Fruit fly (Drosophila melanogaster) whole organism, embryonic: ENCODE measurements around the gene Pcyt1.

Source experiments
- Atf-2 ChIP-seq: fragments of 200-800 bp; sonication (Bioruptor generic); optimal IDR thresholded peaks from 2 replicates; lab custom pipeline; 2016; ENCODE audit warnings: missing biosample characterization, missing genetic modification characterization
- B-H2 ChIP-seq: fragments of 200-800 bp; sonication (Bioruptor generic); optimal IDR thresholded peaks from 2 replicates; lab custom pipeline; 2018; ENCODE audit warnings: missing biosample characterization, mild to moderate bottlenecking, missing genetic modification characterization
- Bteb2 ChIP-seq: fragments of 200-800 bp; sonication (Bioruptor generic); optimal IDR thresholded peaks from 2 replicates; lab custom pipeline; 2016; ENCODE audit warnings: missing biosample characterization, missing genetic modification characterization
- CG13296 ChIP-seq: fragments of 200-800 bp; sonication (Bioruptor generic); optimal IDR thresholded peaks from 3 replicates; lab custom pipeline; 2018; ENCODE audit warnings: missing biosample characterization, mild to moderate bottlenecking, missing genetic modification characterization
- CG13624 ChIP-seq: fragments of 200-800 bp; sonication (Bioruptor generic); optimal IDR thresholded peaks from 2 replicates; lab custom pipeline; 2016; ENCODE audit warnings: missing biosample characterization, missing genetic modification characterization
- CG15011 ChIP-seq: fragments of 200-800 bp; sonication (Bioruptor generic); optimal IDR thresholded peaks from 3 replicates; lab custom pipeline; 2018; ENCODE audit warnings: missing biosample characterization, mild to moderate bottlenecking, missing genetic modification characterization
- CG1647 ChIP-seq: fragments of 200-800 bp; sonication (Bioruptor generic); optimal IDR thresholded peaks from 3 replicates; lab custom pipeline; 2016; ENCODE audit warnings: missing biosample characterization, missing genetic modification characterization
- CG16815 ChIP-seq: fragments of 200-800 bp; sonication (Bioruptor generic); optimal IDR thresholded peaks from 3 replicates; lab custom pipeline; 2017; ENCODE audit warnings: missing biosample characterization, mild to moderate bottlenecking, missing genetic modification characterization
- CG2202 ChIP-seq: fragments of 200-800 bp; sonication (Bioruptor generic); optimal IDR thresholded peaks from 2 replicates; lab custom pipeline; 2018; ENCODE audit warnings: missing biosample characterization, mild to moderate bottlenecking, missing genetic modification characterization
- CG2875 ChIP-seq: fragments of 200-800 bp; sonication (Bioruptor generic); optimal IDR thresholded peaks from 2 replicates; lab custom pipeline; 2017; ENCODE audit warnings: missing biosample characterization, mild to moderate bottlenecking, missing genetic modification characterization, missing genetic modification reagents
- CG30020 ChIP-seq: fragments of 200-800 bp; optimal IDR thresholded peaks from 2 replicates; lab custom pipeline; 2019; ENCODE audit warnings: missing biosample characterization, mild to moderate bottlenecking, missing genetic modification characterization, moderate library complexity
- CG34376 ChIP-seq: fragments of 200-800 bp; sonication (Bioruptor generic); optimal IDR thresholded peaks from 2 replicates; lab custom pipeline; 2018; ENCODE audit warnings: missing biosample characterization, mild to moderate bottlenecking, missing genetic modification characterization
- CG34422 ChIP-seq: fragments of 200-800 bp; sonication (Bioruptor generic); IDR thresholded peaks from 3 replicates; pipeline ENCODE4 v1.3.6; 2022; ENCODE audit warnings: missing biosample characterization, missing genetic modification characterization
- CG4360 ChIP-seq: fragments of 200-800 bp; sonication (Bioruptor generic); IDR thresholded peaks from 2 replicates; pipeline ENCODE4 v1.3.6; 2022; ENCODE audit warnings: missing biosample characterization, missing genetic modification characterization
- CG6765 ChIP-seq: fragments of 200-800 bp; sonication (Bioruptor generic); optimal IDR thresholded peaks from 3 replicates; lab custom pipeline; 2017; ENCODE audit warnings: missing biosample characterization, mild to moderate bottlenecking, missing genetic modification characterization
- CG7963 ChIP-seq: fragments of 200-800 bp; sonication (Bioruptor generic); IDR thresholded peaks from 3 replicates; pipeline ENCODE4 v1.3.6; 2022; ENCODE audit warnings: missing biosample characterization, missing genetic modification characterization; ENCODE audit not compliant: partially characterized antibody
- CG8765 ChIP-seq: fragments of 200-800 bp; sonication (Bioruptor generic); IDR thresholded peaks from 2 replicates; pipeline ENCODE4 v1.3.6; 2022; ENCODE audit warnings: missing biosample characterization, missing genetic modification characterization
- CG8924 ChIP-seq: fragments of 200-800 bp; optimal IDR thresholded peaks from 3 replicates; lab custom pipeline; 2019; ENCODE audit warnings: missing biosample characterization, mild to moderate bottlenecking, missing genetic modification characterization, moderate library complexity
- CG9876 ChIP-seq: fragments of 200-800 bp; sonication (Bioruptor generic); optimal IDR thresholded peaks from 2 replicates; lab custom pipeline; 2016; ENCODE audit warnings: missing biosample characterization, missing genetic modification characterization
- CG9932 ChIP-seq: fragments of 200-800 bp; sonication (Bioruptor generic); IDR thresholded peaks from 2 replicates; pipeline ENCODE4 v1.3.6; 2022; ENCODE audit warnings: missing biosample characterization, missing genetic modification characterization
- CHES-1-like ChIP-seq: fragments of 200-800 bp; sonication (Bioruptor generic); optimal IDR thresholded peaks from 2 replicates; lab custom pipeline; 2016; ENCODE audit warnings: missing biosample characterization, missing genetic modification characterization
- CrebB ChIP-seq: fragments of 200-800 bp; sonication (Bioruptor generic); optimal IDR thresholded peaks from 3 replicates; lab custom pipeline; 2018; ENCODE audit warnings: missing biosample characterization, mild to moderate bottlenecking, missing genetic modification characterization
- D19A ChIP-seq: fragments of 200-800 bp; optimal IDR thresholded peaks from 3 replicates; lab custom pipeline; 2019; ENCODE audit warnings: missing biosample characterization, mild to moderate bottlenecking, missing genetic modification characterization, moderate library complexity
- Dbx ChIP-seq: fragments of 200-800 bp; sonication (Bioruptor generic); IDR thresholded peaks from 3 replicates; pipeline ENCODE4 v1.3.6; 2022; ENCODE audit warnings: missing biosample characterization, missing genetic modification characterization
- Doc3 ChIP-seq: fragments of 200-800 bp; sonication (Bioruptor generic); IDR thresholded peaks from 3 replicates; pipeline ENCODE4 v1.3.6; 2022; ENCODE audit warnings: missing biosample characterization, missing genetic modification characterization; ENCODE audit not compliant: partially characterized antibody
- Dp ChIP-seq: fragments of 200-800 bp; sonication (Bioruptor generic); optimal IDR thresholded peaks from 2 replicates; lab custom pipeline; 2018; ENCODE audit warnings: missing biosample characterization, mild to moderate bottlenecking, missing genetic modification characterization, moderate library complexity
- NC2β ChIP-seq: fragments of 200-800 bp; sonication (Bioruptor generic); optimal IDR thresholded peaks from 2 replicates; lab custom pipeline; 2016; ENCODE audit warnings: missing biosample characterization, missing genetic modification characterization
- Opbp ChIP-seq: fragments of 200-800 bp; sonication (Bioruptor generic); IDR thresholded peaks from 3 replicates; pipeline ENCODE4 v1.3.6; 2022; ENCODE audit warnings: missing biosample characterization, missing genetic modification characterization; ENCODE audit not compliant: partially characterized antibody
- Sin3A ChIP-seq: fragments of >200 bp; optimal IDR thresholded peaks from 2 replicates; lab custom pipeline; 2018
- Stat92E ChIP-seq, 3 experiments: fragments of >200 bp in 2 of 3; fragments of 200-800 bp in 1 of 3; sonication (Bioruptor generic) in 1 of 3; optimal IDR thresholded peaks; 2 replicates each; lab custom pipeline; 2017 to 2019; ENCODE audit warnings: missing biosample characterization in 3 of 3, missing genetic modification characterization in 3 of 3, mild to moderate bottlenecking in 1 of 3, moderate library complexity in 1 of 3
- Vsx1 ChIP-seq: fragments of 200-800 bp; sonication (Bioruptor generic); optimal IDR thresholded peaks from 2 replicates; lab custom pipeline; 2017; ENCODE audit warnings: missing biosample characterization, mild to moderate bottlenecking, missing genetic modification characterization, missing genetic modification reagents
- ara ChIP-seq: fragments of 200-800 bp; sonication (Bioruptor generic); IDR thresholded peaks from 2 replicates; pipeline ENCODE4 v1.3.6; 2022; ENCODE audit warnings: missing biosample characterization, missing genetic modification characterization
- ato ChIP-seq: fragments of 200-800 bp; sonication (Bioruptor generic); IDR thresholded peaks from 2 replicates; pipeline ENCODE4 v1.3.6; 2022; ENCODE audit warnings: missing biosample characterization, missing genetic modification characterization; ENCODE audit not compliant: partially characterized antibody
- bigmax ChIP-seq: fragments of 200-800 bp; sonication (Bioruptor generic); optimal IDR thresholded peaks from 2 replicates; lab custom pipeline; 2018; ENCODE audit warnings: missing biosample characterization, mild to moderate bottlenecking, missing genetic modification characterization
- cato ChIP-seq: fragments of 200-800 bp; sonication (Bioruptor generic); optimal IDR thresholded peaks from 2 replicates; lab custom pipeline; 2016; ENCODE audit warnings: missing biosample characterization, missing genetic modification characterization, borderline replicate concordance
- disco-r ChIP-seq: fragments of 200-800 bp; sonication (Bioruptor generic); optimal IDR thresholded peaks from 2 replicates; lab custom pipeline; 2016; ENCODE audit warnings: missing biosample characterization, missing genetic modification characterization
- dpn ChIP-seq, 2 experiments: fragments of 200-800 bp; sonication (Bioruptor generic); optimal IDR thresholded peaks; 3 replicates each; lab custom pipeline; 2016; ENCODE audit warnings: missing biosample characterization in 2 of 2, missing genetic modification characterization in 2 of 2
- hbn ChIP-seq: fragments of 200-800 bp; sonication (Bioruptor generic); IDR thresholded peaks from 2 replicates; pipeline ENCODE4 v1.3.6; 2022; ENCODE audit warnings: missing biosample characterization, missing genetic modification characterization; ENCODE audit not compliant: partially characterized antibody
- hth ChIP-seq: fragments of >200 bp; optimal IDR thresholded peaks from 2 replicates; lab custom pipeline; 2017; ENCODE audit warnings: inconsistent platforms
- lab ChIP-seq: fragments of 200-800 bp; sonication (Bioruptor generic); optimal IDR thresholded peaks from 3 replicates; lab custom pipeline; 2017; ENCODE audit warnings: missing biosample characterization, missing genetic modification characterization, mild to moderate bottlenecking, moderate library complexity, missing genetic modification reagents
- pan ChIP-seq, 4 experiments: fragments of >200 bp in 3 of 4; fragments of 200-800 bp in 1 of 4; sonication (Bioruptor generic) in 1 of 4; optimal IDR thresholded peaks in 3 of 4; IDR thresholded peaks in 1 of 4; 2 replicates each; pipeline versions ENCODE4 v1.3.6 to Lab custom; 2017 to 2022; ENCODE audit warnings: missing biosample characterization in 2 of 4, missing genetic modification characterization in 2 of 4, mixed read lengths in 1 of 4
- phol ChIP-seq: fragments of 200-800 bp; sonication (Bioruptor generic); optimal IDR thresholded peaks from 3 replicates; lab custom pipeline; 2018; ENCODE audit warnings: missing biosample characterization, mild to moderate bottlenecking, missing genetic modification characterization, moderate library complexity
- psq ChIP-seq: fragments of 200-800 bp; sonication (Bioruptor generic); optimal IDR thresholded peaks from 2 replicates; lab custom pipeline; 2017; ENCODE audit warnings: missing biosample characterization, missing genetic modification characterization
- sens ChIP-seq: fragments of 200-800 bp; sonication (Bioruptor generic); peaks from one replicate; lab custom pipeline; 2016; ENCODE audit warnings: missing biosample characterization, missing genetic modification characterization
- sna ChIP-seq: fragments of 200-800 bp; sonication (Bioruptor generic); IDR thresholded peaks from 2 replicates; pipeline ENCODE4 v1.3.6; 2022; ENCODE audit warnings: missing biosample characterization, missing genetic modification characterization; ENCODE audit not compliant: partially characterized antibody
- so ChIP-seq: fragments of 200-800 bp; sonication (Bioruptor generic); IDR thresholded peaks from 3 replicates; pipeline ENCODE4 v1.3.6; 2022; ENCODE audit warnings: missing biosample characterization, missing genetic modification characterization
- sob ChIP-seq: fragments of 200-800 bp; sonication (Bioruptor generic); IDR thresholded peaks from 2 replicates; pipeline ENCODE4 v1.3.6; 2022; ENCODE audit warnings: missing biosample characterization, missing genetic modification characterization
- vnd ChIP-seq: fragments of 200-800 bp; sonication (Bioruptor generic); IDR thresholded peaks from 3 replicates; pipeline ENCODE4 v1.3.6; 2022; ENCODE audit warnings: missing biosample characterization, missing genetic modification characterization; ENCODE audit not compliant: partially characterized antibody

Pcyt1 gene

dm6 chr3L:1502086-1502893 is 43.6 kb upstream of the Pcyt1 start, which contains the start of the genes hfp and Psa (continued):
- TF ChIP-seq B-H2 (GFP tag; lab: Kevin White, UChicago), result peak; percentile 2
- peak; percentile 66 for TF ChIP-seq vnd (GFP tag; lab: Robert Waterston, UW)
- TF ChIP-seq Atf-2 (GFP tag; lab: Kevin White, UChicago), result no peak
- TF ChIP-seq so, result 0 out of 3 replicates have a peak, but pooled peaks have one; percentile 37
- peak; percentile 42 for TF ChIP-seq CG8924 (tag; lab: Kevin White, UChicago)
- peak in 1 of 3 experiments; percentile 73 for TF ChIP-seq Stat92E (GFP tag; optimal IDR thresholded peaks at IDR 0.05; lab: Kevin White, UChicago)
- TF ChIP-seq hbn (GFP tag; lab: Robert Waterston, UW), result peak; percentile 60
- TF ChIP-seq ato (GFP tag; lab: Robert Waterston, UW), result peak; percentile 78
- peak; percentile 57 for TF ChIP-seq sna
- TF ChIP-seq CG34376 (GFP tag; lab: Kevin White, UChicago), result peak; percentile 35
- TF ChIP-seq CG8765, result no peak
- peak; percentile 37 for TF ChIP-seq CrebB (tag; lab: Kevin White, UChicago)
- TF ChIP-seq CG6765 (GFP tag; lab: Kevin White, UChicago), result no peak
- no peak for TF ChIP-seq CG2202
- no peak for TF ChIP-seq CG4360 (GFP tag; lab: Robert Waterston, UW)
- no peak for TF ChIP-seq ara
- TF ChIP-seq CG9932, result no peak
- TF ChIP-seq CG2875 (GFP tag; lab: Kevin White, UChicago), result no peak
- no peak for TF ChIP-seq lab (GFP tag; lab: Kevin White, UChicago)
- TF ChIP-seq Sin3A (lab: Kevin White, UChicago), result peak; percentile 6
- no peak for TF ChIP-seq dpn (GFP tag; optimal IDR thresholded peaks at IDR 0.05; lab: Kevin White, UChicago)
- TF ChIP-seq Dp (GFP tag; lab: Kevin White, UChicago), result peak; percentile 79
- no peak for TF ChIP-seq cato
- no peak for TF ChIP-seq CG9876 (GFP tag; lab: Kevin White, UChicago)
- TF ChIP-seq D19A (tag; lab: Kevin White, UChicago), result peak; percentile 18
- peak; percentile 22; the same call in 1 of the 2 replicates for TF ChIP-seq sob (GFP tag; lab: Robert Waterston, UW)
- no peak for TF ChIP-seq Dbx (GFP tag; lab: Robert Waterston, UW)
- peak; percentile 76; the same call in 2 of the 3 replicates for TF ChIP-seq Opbp (GFP tag; lab: Robert Waterston, UW)
- peak; percentile 1 for TF ChIP-seq CG13624 (GFP tag; lab: Kevin White, UChicago)
- TF ChIP-seq CG16815, result no peak
- TF ChIP-seq CG13296 (GFP tag; lab: Kevin White, UChicago), result no peak

dm6 chr3L:1515820-1516540 is 29.9 kb upstream of the Pcyt1 start:
- TF ChIP-seq CG1647, result no peak
- TF ChIP-seq pan (optimal IDR thresholded peaks at IDR 0.05; lab: Kevin White, UChicago), result no peak
- TF ChIP-seq pan (GFP tag; optimal IDR thresholded peaks at IDR 0.05 in 1 of 2, IDR thresholded peaks at IDR 0.05 in 1 of 2), result peak in 1 of 2 experiments; percentile 46
- peak; percentile 11 for TF ChIP-seq CG15011
- peak; percentile 1 for TF ChIP-seq Vsx1 (GFP tag; lab: Kevin White, UChicago)
- peak; percentile 69 for TF ChIP-seq NC2β (GFP tag; lab: Kevin White, UChicago)
- TF ChIP-seq CHES-1-like (GFP tag; lab: Kevin White, UChicago), result peak; percentile 62
- no peak for TF ChIP-seq CG7963 (GFP tag; lab: Robert Waterston, UW)
- TF ChIP-seq Doc3 (GFP tag; lab: Robert Waterston, UW), result no peak
- TF ChIP-seq CG34422 (GFP tag; lab: Robert Waterston, UW), result peak; percentile 57; the same call in 1 of the 3 replicates
- TF ChIP-seq Bteb2 (GFP tag; lab: Kevin White, UChicago), result no peak
- peak; percentile 24 for TF ChIP-seq psq (GFP tag; lab: Kevin White, UChicago)
- TF ChIP-seq sens, result peak; percentile 97
- no peak for TF ChIP-seq disco-r
- TF ChIP-seq CG30020 (tag; lab: Kevin White, UChicago), result peak; percentile 57
- TF ChIP-seq hth (lab: Kevin White, UChicago), result no peak
- TF ChIP-seq bigmax, result no peak
- TF ChIP-seq phol, result peak; percentile 86
